Fruit fly (Drosophila melanogaster) whole organism, embryonic: ENCODE measurements around the gene CG13996.
A peak's percentile ranks its signal among the peaks of the same experiment; 100 is the strongest.

Experiments
- CG12769 ChIP-seq: fragments of 200-800 bp; sonication (Bioruptor generic); optimal IDR thresholded peaks from 2 replicates; lab custom pipeline; 2019; ENCODE audit warnings: missing biosample characterization, mild to moderate bottlenecking, missing genetic modification characterization, moderate library complexity
- Hsf ChIP-seq: fragments of 200-800 bp; sonication (Bioruptor generic); optimal IDR thresholded peaks from 3 replicates; lab custom pipeline; 2016; ENCODE audit warnings: missing biosample characterization, missing genetic modification characterization
- lola ChIP-seq, 3 experiments: fragments of >200 bp in 2 of 3; fragments of 200-800 bp in 1 of 3; sonication (Bioruptor generic) in 1 of 3; optimal IDR thresholded peaks; 2 replicates each; lab custom pipeline; 2017 to 2019; ENCODE audit warnings: missing biosample characterization in 3 of 3, missing genetic modification characterization in 3 of 3, mild to moderate bottlenecking in 1 of 3, moderate library complexity in 1 of 3
- sim ChIP-seq: fragments of 200-800 bp; sonication (Bioruptor generic); IDR thresholded peaks from 2 replicates; pipeline ENCODE4 v1.3.6; 2022; ENCODE audit warnings: missing biosample characterization, missing genetic modification characterization

dm6 chr2L:6019352-6020131 lies 1.1 kb upstream of the CG13996 start, which contains the start of gene H2.0:
- TF ChIP-seq sim (GFP tag; lab: Robert Waterston, UW) (no peak), lola (GFP tag; optimal IDR thresholded peaks at IDR 0.05; lab: Kevin White, UChicago) (peak in 1 of 3 experiments; percentile 65), CG12769 (tag; lab: Kevin White, UChicago) (peak; percentile 34), Hsf (GFP tag; lab: Kevin White, UChicago) (no peak)
